Fruit fly (Drosophila melanogaster) whole organism, embryonic: ENCODE results near the gene CG5160.

Experiments used
- Bdp1 ChIP-seq: fragments of 200-800 bp; sonication (Bioruptor generic); optimal IDR thresholded peaks from 3 replicates; lab custom pipeline; 2016; ENCODE audit warnings: missing biosample characterization, missing genetic modification characterization
- CG10147 ChIP-seq: fragments of 200-800 bp; sonication (Bioruptor generic); optimal IDR thresholded peaks from 2 replicates; lab custom pipeline; 2019; ENCODE audit warnings: missing biosample characterization, mild to moderate bottlenecking, missing genetic modification characterization, moderate library complexity
- CG11696 ChIP-seq: fragments of 200-800 bp; sonication (Bioruptor generic); IDR thresholded peaks from 2 replicates; pipeline ENCODE4 v1.3.6; 2022; ENCODE audit warnings: missing biosample characterization, missing genetic modification characterization
- CG14441 ChIP-seq: fragments of 200-800 bp; sonication (Bioruptor generic); IDR thresholded peaks from 2 replicates; pipeline ENCODE4 v1.3.6; 2022; ENCODE audit warnings: missing biosample characterization, missing genetic modification characterization
- CG15601 ChIP-seq: fragments of 200-800 bp; sonication (Bioruptor generic); optimal IDR thresholded peaks from 3 replicates; lab custom pipeline; 2019; ENCODE audit warnings: missing biosample characterization, mild to moderate bottlenecking, missing genetic modification characterization, moderate library complexity
- CG17186 ChIP-seq: fragments of 200-800 bp; sonication (Bioruptor generic); optimal IDR thresholded peaks from 3 replicates; lab custom pipeline; 2017; ENCODE audit warnings: missing biosample characterization, missing genetic modification reagents, missing genetic modification characterization
- CG17829 ChIP-seq: fragments of 200-800 bp; optimal IDR thresholded peaks from 2 replicates; lab custom pipeline; 2019; ENCODE audit warnings: missing biosample characterization, mild to moderate bottlenecking, missing genetic modification characterization, moderate library complexity
- CG2116 ChIP-seq: fragments of 200-800 bp; sonication (Bioruptor generic); optimal IDR thresholded peaks from 3 replicates; lab custom pipeline; 2018; ENCODE audit warnings: missing biosample characterization, mild to moderate bottlenecking, missing genetic modification characterization
- CG31441 ChIP-seq: fragments of 200-800 bp; sonication (Bioruptor generic); IDR thresholded peaks from 2 replicates; pipeline ENCODE4 v1.3.6; 2022; ENCODE audit warnings: missing biosample characterization, missing genetic modification characterization
- CG32767 ChIP-seq: fragments of 200-800 bp; sonication (Bioruptor generic); IDR thresholded peaks from 2 replicates; pipeline ENCODE4 v1.3.6; 2022; ENCODE audit warnings: missing biosample characterization, missing genetic modification characterization
- CG32772 ChIP-seq: fragments of 200-800 bp; sonication (Bioruptor generic); IDR thresholded peaks from 2 replicates; pipeline ENCODE4 v1.3.6; 2022; ENCODE audit warnings: missing biosample characterization, missing genetic modification characterization
- CG33213 ChIP-seq: fragments of 200-800 bp; sonication (Bioruptor generic); optimal IDR thresholded peaks from 3 replicates; lab custom pipeline; 2016; ENCODE audit warnings: missing biosample characterization, missing genetic modification characterization
- CG3726 ChIP-seq: fragments of 200-800 bp; sonication (Bioruptor generic); IDR thresholded peaks from 3 replicates; pipeline ENCODE4, ENCODE4 v1.3.6; 2022; ENCODE audit warnings: missing biosample characterization, missing genetic modification characterization
- CG7357 ChIP-seq: fragments of 200-800 bp; sonication (Bioruptor generic); IDR thresholded peaks from 3 replicates; pipeline ENCODE4 v1.3.6; 2022; ENCODE audit warnings: missing biosample characterization, missing genetic modification characterization
- CG8089 ChIP-seq: fragments of 200-800 bp; sonication (Bioruptor generic); optimal IDR thresholded peaks from 3 replicates; lab custom pipeline; 2016; ENCODE audit warnings: missing biosample characterization, missing genetic modification characterization
- CG8281 ChIP-seq: fragments of 200-800 bp; sonication (Bioruptor generic); optimal IDR thresholded peaks from 2 replicates; lab custom pipeline; 2018; ENCODE audit warnings: missing biosample characterization, mild to moderate bottlenecking, missing genetic modification characterization, moderate library complexity
- CG8388 ChIP-seq: fragments of 200-800 bp; sonication (Bioruptor generic); optimal IDR thresholded peaks from 2 replicates; lab custom pipeline; 2019; ENCODE audit warnings: missing biosample characterization, mild to moderate bottlenecking, missing genetic modification characterization, moderate library complexity
- CG9609 ChIP-seq: fragments of 200-800 bp; sonication (Bioruptor generic); optimal IDR thresholded peaks from 3 replicates; lab custom pipeline; 2016; ENCODE audit warnings: missing biosample characterization, missing genetic modification characterization
- CrebB ChIP-seq: fragments of 200-800 bp; sonication (Bioruptor generic); optimal IDR thresholded peaks from 3 replicates; lab custom pipeline; 2018; ENCODE audit warnings: missing biosample characterization, mild to moderate bottlenecking, missing genetic modification characterization
- Dll ChIP-seq: fragments of 200-800 bp; sonication (Bioruptor generic); IDR thresholded peaks from 4 replicates; pipeline ENCODE4 v1.3.6; 2022; ENCODE audit warnings: missing biosample characterization, missing genetic modification characterization; ENCODE audit not compliant: partially characterized antibody
- Drgx ChIP-seq: fragments of 200-800 bp; sonication (Bioruptor generic); IDR thresholded peaks from 2 replicates; pipeline ENCODE4 v1.3.6; 2022; ENCODE audit warnings: missing biosample characterization, missing genetic modification characterization
- ERR ChIP-seq: fragments of 200-800 bp; sonication (Bioruptor generic); optimal IDR thresholded peaks from 2 replicates; lab custom pipeline; 2016; ENCODE audit warnings: missing biosample characterization, missing genetic modification characterization
- Hr3 ChIP-seq: fragments of 200-800 bp; sonication (Bioruptor generic); optimal IDR thresholded peaks from 3 replicates; lab custom pipeline; 2016; ENCODE audit warnings: missing biosample characterization, missing genetic modification characterization
- Opbp ChIP-seq: fragments of 200-800 bp; sonication (Bioruptor generic); IDR thresholded peaks from 3 replicates; pipeline ENCODE4 v1.3.6; 2022; ENCODE audit warnings: missing biosample characterization, missing genetic modification characterization; ENCODE audit not compliant: partially characterized antibody
- Side ChIP-seq: fragments of 200-800 bp; sonication (Bioruptor generic); optimal IDR thresholded peaks from 2 replicates; lab custom pipeline; 2016; ENCODE audit warnings: missing biosample characterization, missing genetic modification characterization
- Sry-β ChIP-seq: fragments of 200-800 bp; sonication (Bioruptor generic); optimal IDR thresholded peaks from 2 replicates; lab custom pipeline; 2018; ENCODE audit warnings: missing biosample characterization, mild to moderate bottlenecking, missing genetic modification characterization, moderate library complexity
- al ChIP-seq: fragments of 200-800 bp; sonication (Bioruptor generic); IDR thresholded peaks from 2 replicates; pipeline ENCODE4 v1.3.6; 2022; ENCODE audit warnings: missing biosample characterization, missing genetic modification characterization
- ara ChIP-seq: fragments of 200-800 bp; sonication (Bioruptor generic); IDR thresholded peaks from 2 replicates; pipeline ENCODE4 v1.3.6; 2022; ENCODE audit warnings: missing biosample characterization, missing genetic modification characterization
- bab2 ChIP-seq: fragments of 200-800 bp; sonication (Bioruptor generic); optimal IDR thresholded peaks from 2 replicates; lab custom pipeline; 2016; ENCODE audit warnings: missing biosample characterization, missing genetic modification characterization
- br ChIP-seq: fragments of >200 bp; optimal IDR thresholded peaks from 2 replicates; lab custom pipeline; 2017
- cad ChIP-seq: fragments of >200 bp; optimal IDR thresholded peaks from 2 replicates; lab custom pipeline; 2017; ENCODE audit warnings: missing biosample characterization, missing genetic modification characterization
- chinmo ChIP-seq: fragments of 200-800 bp; sonication (Bioruptor generic); IDR thresholded peaks from 4 replicates; pipeline ENCODE4 v1.3.6; 2022; ENCODE audit warnings: missing biosample characterization, missing genetic modification characterization; ENCODE audit not compliant: partially characterized antibody
- chn ChIP-seq: fragments of 200-800 bp; sonication (Bioruptor generic); optimal IDR thresholded peaks from 2 replicates; lab custom pipeline; 2016; ENCODE audit warnings: missing biosample characterization, missing genetic modification characterization
- crol ChIP-seq: fragments of 200-800 bp; sonication (Bioruptor generic); IDR thresholded peaks from 2 replicates; pipeline ENCODE4 v1.3.6; 2022; ENCODE audit warnings: missing biosample characterization, missing genetic modification characterization
- dpn ChIP-seq, 2 experiments: fragments of 200-800 bp; sonication (Bioruptor generic); optimal IDR thresholded peaks; 3 replicates each; lab custom pipeline; 2016; ENCODE audit warnings: missing biosample characterization in 2 of 2, missing genetic modification characterization in 2 of 2
- dysf ChIP-seq: fragments of 200-800 bp; sonication (Bioruptor generic); IDR thresholded peaks from 3 replicates; pipeline ENCODE4 v1.3.6; 2022; ENCODE audit warnings: missing biosample characterization, missing genetic modification characterization
- ems ChIP-seq: fragments of 200-800 bp; sonication (Bioruptor generic); optimal IDR thresholded peaks from 3 replicates; lab custom pipeline; 2016; ENCODE audit warnings: missing biosample characterization, missing genetic modification characterization
- esg ChIP-seq: fragments of 200-800 bp; sonication (Bioruptor generic); conservative IDR thresholded peaks from 2 replicates; pipeline ENCODE4 v1.3.6; 2022; ENCODE audit warnings: missing biosample characterization, missing genetic modification characterization
- ftz-f1 ChIP-seq: fragments of 200-800 bp; sonication (Bioruptor generic); optimal IDR thresholded peaks from 2 replicates; lab custom pipeline; 2016; ENCODE audit warnings: missing biosample characterization, missing genetic modification characterization
- gro ChIP-seq: fragments of 200-800 bp; sonication (Bioruptor generic); optimal IDR thresholded peaks from 2 replicates; lab custom pipeline; 2016; ENCODE audit warnings: missing biosample characterization, missing genetic modification characterization
- insv ChIP-seq, 2 experiments: fragments of 200-800 bp; sonication (Bioruptor generic); optimal IDR thresholded peaks; 3 replicates each; lab custom pipeline; 2016 to 2018; ENCODE audit warnings: missing biosample characterization in 2 of 2, missing genetic modification characterization in 2 of 2
- rib ChIP-seq: fragments of 200-800 bp; sonication (Bioruptor generic); IDR thresholded peaks from 2 replicates; pipeline ENCODE4 v1.3.6; 2022; ENCODE audit warnings: missing biosample characterization, missing genetic modification characterization
- sc ChIP-seq, 3 experiments: fragments of >200 bp in 2 of 3; fragments of 200-800 bp in 1 of 3; sonication (Bioruptor generic) in 1 of 3; optimal IDR thresholded peaks; 2 replicates in 2 of 3; 3 replicates in 1 of 3; lab custom pipeline; 2017; ENCODE audit warnings: mild to moderate bottlenecking in 1 of 3, missing biosample characterization in 1 of 3, missing genetic modification characterization in 1 of 3, missing genetic modification reagents in 1 of 3
- seq ChIP-seq: fragments of 200-800 bp; sonication (Bioruptor generic); IDR thresholded peaks from 2 replicates; pipeline ENCODE4 v1.3.6; 2022; ENCODE audit warnings: missing biosample characterization, missing genetic modification characterization
- ssp ChIP-seq: fragments of 200-800 bp; sonication (Bioruptor generic); IDR thresholded peaks from 2 replicates; pipeline ENCODE4 v1.3.6; 2022; ENCODE audit warnings: missing biosample characterization, missing genetic modification characterization
- tgo ChIP-seq: fragments of 200-800 bp; sonication (Bioruptor generic); IDR thresholded peaks from 3 replicates; pipeline ENCODE4 v1.3.6; 2022; ENCODE audit warnings: missing biosample characterization, missing genetic modification characterization
- tio ChIP-seq: fragments of 200-800 bp; sonication (Bioruptor generic); optimal IDR thresholded peaks from 2 replicates; lab custom pipeline; 2017; ENCODE audit warnings: missing biosample characterization, missing genetic modification characterization, inconsistent platforms
- tll ChIP-seq, 2 experiments: fragments of 200-800 bp in 1 of 2; fragments of >200 bp in 1 of 2; sonication (Bioruptor generic) in 1 of 2; optimal IDR thresholded peaks; 2 replicates each; lab custom pipeline; 2017 to 2019; ENCODE audit warnings: missing biosample characterization in 2 of 2, missing genetic modification characterization in 2 of 2, mild to moderate bottlenecking in 1 of 2, moderate library complexity in 1 of 2
- unpg ChIP-seq: fragments of 200-800 bp; sonication (Bioruptor generic); optimal IDR thresholded peaks from 3 replicates; lab custom pipeline; 2018; ENCODE audit warnings: missing biosample characterization, mild to moderate bottlenecking, missing genetic modification characterization, moderate library complexity
- vfl ChIP-seq: fragments of 200-800 bp; sonication (Bioruptor generic); optimal IDR thresholded peaks from 2 replicates; lab custom pipeline; 2016; ENCODE audit warnings: missing biosample characterization, missing genetic modification characterization
- wek ChIP-seq: fragments of 200-800 bp; sonication (Bioruptor generic); optimal IDR thresholded peaks from 3 replicates; lab custom pipeline; 2018; ENCODE audit warnings: missing biosample characterization, mild to moderate bottlenecking, missing genetic modification characterization, moderate library complexity
- zfh1 ChIP-seq: fragments of 200-800 bp; sonication (Bioruptor generic); IDR thresholded peaks from 3 replicates; pipeline ENCODE4 v1.3.6; 2022; ENCODE audit warnings: missing biosample characterization, missing genetic modification characterization

The CG5160 gene

DNA sequence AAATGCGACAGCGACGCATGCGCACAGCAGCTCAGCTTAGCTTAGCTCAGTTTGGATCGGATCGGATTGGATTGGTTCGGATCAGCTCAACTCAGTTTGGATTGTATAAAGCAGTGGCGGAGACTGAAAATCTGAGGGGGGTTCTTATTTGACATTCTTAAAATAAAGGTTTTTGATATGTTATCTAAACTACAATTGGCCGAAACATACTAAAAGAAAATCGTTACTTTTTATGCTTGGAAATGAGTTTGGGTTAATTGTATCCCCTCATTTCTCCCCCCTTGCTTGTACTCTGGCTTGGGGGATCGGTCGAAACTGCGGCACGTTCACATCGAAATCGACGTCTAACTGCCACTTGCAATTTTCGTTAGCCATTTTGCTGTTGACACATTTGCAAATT is 22.4 kb downstream of the CG5160 start (continued):
- TF ChIP-seq CG8388 (GFP tag; lab: Kevin White, UChicago): no peak
- no peak for TF ChIP-seq ftz-f1 (GFP tag; lab: Kevin White, UChicago)
- no peak for TF ChIP-seq CG8089
- no peak for TF ChIP-seq Dll
- TF ChIP-seq chinmo (GFP tag; lab: Robert Waterston, UW): no peak
- TF ChIP-seq tll (GFP tag; optimal IDR thresholded peaks at IDR 0.05; lab: Kevin White, UChicago): no peak
- TF ChIP-seq Bdp1 (GFP tag; lab: Kevin White, UChicago): no peak
- TF ChIP-seq CG8281 (tag; lab: Kevin White, UChicago): no peak
- no peak for TF ChIP-seq Sry-β
- peak; percentile 4 for TF ChIP-seq bab2 (GFP tag; lab: Kevin White, UChicago)
- TF ChIP-seq dysf (GFP tag; lab: Robert Waterston, UW): peak; percentile 55; the same call in 2 of the 3 replicates
- no peak for TF ChIP-seq gro (GFP tag; lab: Kevin White, UChicago)
- no peak for TF ChIP-seq CG11696 (GFP tag; lab: Robert Waterston, UW)
- peak; percentile 54; the same call in 1 of the 3 replicates for TF ChIP-seq zfh1 (GFP tag; lab: Robert Waterston, UW)
- TF ChIP-seq al (GFP tag; lab: Robert Waterston, UW): no peak
- TF ChIP-seq CG7357 (GFP tag; lab: Robert Waterston, UW): 0 out of 3 replicates have a peak, but pooled peaks have one; percentile 10
- TF ChIP-seq CG2116 (GFP tag; lab: Kevin White, UChicago): no peak
- TF ChIP-seq CG15601 (tag; lab: Kevin White, UChicago): no peak
- TF ChIP-seq CG3726 (GFP tag; lab: Robert Waterston, UW): no peak
- no peak for TF ChIP-seq CG17186 (GFP tag; lab: Kevin White, UChicago)
- TF ChIP-seq tgo (GFP tag; lab: Robert Waterston, UW): peak; percentile 51; the same call in 2 of the 3 replicates
- no peak for TF ChIP-seq insv (GFP tag; optimal IDR thresholded peaks at IDR 0.05; lab: Kevin White, UChicago)
- no peak for TF ChIP-seq rib (GFP tag; lab: Robert Waterston, UW)
- TF ChIP-seq CrebB: no peak
- 0 out of 2 replicates have a peak, but pooled peaks have one; percentile 16 for TF ChIP-seq ssp
- no peak for TF ChIP-seq Opbp (GFP tag; lab: Robert Waterston, UW)
- no peak for TF ChIP-seq CG9609
- no peak for TF ChIP-seq br (lab: Kevin White, UChicago)
- no peak for TF ChIP-seq chn
- TF ChIP-seq CG10147 (GFP tag; lab: Kevin White, UChicago): no peak
- TF ChIP-seq CG31441 (GFP tag; lab: Robert Waterston, UW): peak; percentile 48
- no peak for TF ChIP-seq sc (optimal IDR thresholded peaks at IDR 0.05; lab: Kevin White, UChicago)
- no peak for TF ChIP-seq sc (GFP tag; optimal IDR thresholded peaks at IDR 0.05; lab: Kevin White, UChicago)
- peak; percentile 24; the same call in 1 of the 2 replicates for TF ChIP-seq CG32772
- TF ChIP-seq crol: no peak
- TF ChIP-seq dpn (GFP tag; optimal IDR thresholded peaks at IDR 0.05; lab: Kevin White, UChicago): no peak
- TF ChIP-seq CG32767 (GFP tag; lab: Robert Waterston, UW): no peak; the same call in 1 of the 2 replicates
- no peak for TF ChIP-seq wek (GFP tag; lab: Kevin White, UChicago)
- no peak for TF ChIP-seq vfl (GFP tag; lab: Kevin White, UChicago)
- TF ChIP-seq seq (GFP tag; lab: Robert Waterston, UW): no peak
- TF ChIP-seq esg (GFP tag; lab: Robert Waterston, UW): peak; percentile 45; the same call in 1 of the 2 replicates
- no peak for TF ChIP-seq ara (GFP tag; lab: Robert Waterston, UW)
- no peak for TF ChIP-seq tio (GFP tag; lab: Kevin White, UChicago)
- no peak for TF ChIP-seq Side
- TF ChIP-seq cad (GFP tag; lab: Kevin White, UChicago): no peak
- TF ChIP-seq ems (GFP tag; lab: Kevin White, UChicago): no peak
- TF ChIP-seq CG17829 (tag; lab: Kevin White, UChicago): peak; percentile 8
- no peak for TF ChIP-seq CG33213 (GFP tag; lab: Kevin White, UChicago)
- peak; percentile 55 for TF ChIP-seq CG14441 (GFP tag; lab: Robert Waterston, UW)
- no peak for TF ChIP-seq unpg
- peak; percentile 94 for TF ChIP-seq Drgx (GFP tag; lab: Robert Waterston, UW)
- TF ChIP-seq Hr3: no peak
- TF ChIP-seq ERR (GFP tag; lab: Kevin White, UChicago): no peak
